Fruit fly (Drosophila melanogaster) whole organism, embryonic: ENCODE measurements around the gene CG10283.

ENCODE experiments used
- CG12219 ChIP-seq: fragments of 200-800 bp; sonication (Bioruptor generic); optimal IDR thresholded peaks from 3 replicates; lab custom pipeline; 2018; ENCODE audit warnings: missing biosample characterization, mild to moderate bottlenecking, missing genetic modification characterization
- CG4854 ChIP-seq: fragments of 200-800 bp; sonication (Bioruptor generic); optimal IDR thresholded peaks from 2 replicates; lab custom pipeline; 2016; ENCODE audit warnings: missing biosample characterization, missing genetic modification characterization, inconsistent platforms
- cad ChIP-seq: fragments of >200 bp; optimal IDR thresholded peaks from 2 replicates; lab custom pipeline; 2017; ENCODE audit warnings: missing biosample characterization, missing genetic modification characterization
- shn ChIP-seq: fragments of 200-800 bp; sonication (Bioruptor generic); optimal IDR thresholded peaks from 3 replicates; lab custom pipeline; 2016; ENCODE audit warnings: missing biosample characterization, missing genetic modification characterization
- sob ChIP-seq: fragments of 200-800 bp; sonication (Bioruptor generic); IDR thresholded peaks from 2 replicates; pipeline ENCODE4 v1.3.6; 2022; ENCODE audit warnings: missing biosample characterization, missing genetic modification characterization
- ttk ChIP-seq: fragments of 200-800 bp; sonication (Bioruptor generic); IDR thresholded peaks from 2 replicates; pipeline ENCODE4 v2.1.2; 2022; ENCODE audit warnings: missing biosample characterization, missing genetic modification characterization

Gene CG10283

DNA sequence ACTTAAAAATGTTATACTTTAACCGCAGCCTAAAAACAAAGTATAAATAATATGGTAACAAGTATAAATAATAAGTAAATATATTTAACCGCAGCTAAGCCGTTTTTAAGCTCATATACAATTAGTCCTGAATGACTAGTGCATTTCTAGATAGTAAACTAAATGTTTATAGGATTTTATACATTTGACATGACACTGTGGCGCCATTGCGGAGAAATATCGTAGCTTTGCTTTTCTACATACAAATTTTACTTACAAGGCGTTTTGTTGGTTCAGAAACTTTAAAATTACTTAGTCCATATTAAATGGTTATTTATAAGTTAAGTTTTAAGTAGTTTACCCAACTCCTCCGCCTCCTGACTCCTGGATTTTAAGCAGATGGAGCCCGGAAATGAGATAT lies 43.1 kb downstream of the CG10283 start (continued):
- no peak for TF ChIP-seq cad
- no peak for TF ChIP-seq shn (GFP tag; lab: Kevin White, UChicago)
- no peak for TF ChIP-seq CG4854 (GFP tag; lab: Kevin White, UChicago)
- TF ChIP-seq sob (GFP tag; lab: Robert Waterston, UW): 0 out of 2 replicates have a peak, but pooled peaks have one; percentile 40
- peak; percentile 39; the same call in 1 of the 2 replicates for TF ChIP-seq ttk (GFP tag; lab: Robert Waterston, UW)
- no peak for TF ChIP-seq CG12219 (GFP tag; lab: Kevin White, UChicago)
